Fruit fly (Drosophila melanogaster): ENCODE measurements around the gene CG4686.
A peak's percentile ranks its signal among the peaks of the same experiment; 100 is the strongest.

Gene CG4686

DNA sequence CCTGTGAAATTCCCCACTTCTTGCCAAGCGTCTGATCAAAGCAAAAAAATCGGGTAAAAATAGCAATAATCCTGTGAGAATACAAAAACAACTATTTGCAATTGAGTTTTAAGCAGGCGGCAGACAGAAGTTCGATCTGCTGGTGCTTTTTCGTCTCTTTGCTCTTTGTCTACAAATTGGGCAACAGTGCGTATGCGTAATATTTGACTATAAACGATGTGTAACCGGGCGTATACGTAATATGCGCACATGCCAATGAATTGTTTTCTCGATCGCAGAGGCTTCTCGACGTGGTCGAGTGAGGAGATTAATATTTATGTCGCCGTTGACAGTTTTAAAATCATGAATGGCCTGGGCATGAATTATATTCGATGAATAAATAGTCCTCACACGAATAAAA is 31.0 kb downstream of the CG4686 start:
- no peak for TF ChIP-seq Ets65A (GFP tag)
- 0 out of 2 replicates have a peak, but pooled peaks have one; percentile 17 for TF ChIP-seq CG10959 (GFP tag; IDR thresholded peaks at IDR 0.05)
- peak; percentile 93 for TF ChIP-seq CG7372 (GFP tag; IDR thresholded peaks at IDR 0.05)
- peak; percentile 6 for TF ChIP-seq CG10979 (tag; optimal IDR thresholded peaks at IDR 0.05)
- no peak for TF ChIP-seq ab (GFP tag; optimal IDR thresholded peaks at IDR 0.05)
- no peak for TF ChIP-seq bsh (GFP tag; optimal IDR thresholded peaks at IDR 0.05)
- peak in 1 of 2 experiments; percentile 62 for TF ChIP-seq Pdp1 (GFP tag; optimal IDR thresholded peaks at IDR 0.05)
- TF ChIP-seq CG4707 (GFP tag; optimal IDR thresholded peaks at IDR 0.05): no peak
- no peak for TF ChIP-seq CG10654 (GFP tag; optimal IDR thresholded peaks at IDR 0.05)
- TF ChIP-seq tap (tag; optimal IDR thresholded peaks at IDR 0.05): no peak
- TF ChIP-seq Chrac-16 (GFP tag; optimal IDR thresholded peaks at IDR 0.05): no peak

DNA sequence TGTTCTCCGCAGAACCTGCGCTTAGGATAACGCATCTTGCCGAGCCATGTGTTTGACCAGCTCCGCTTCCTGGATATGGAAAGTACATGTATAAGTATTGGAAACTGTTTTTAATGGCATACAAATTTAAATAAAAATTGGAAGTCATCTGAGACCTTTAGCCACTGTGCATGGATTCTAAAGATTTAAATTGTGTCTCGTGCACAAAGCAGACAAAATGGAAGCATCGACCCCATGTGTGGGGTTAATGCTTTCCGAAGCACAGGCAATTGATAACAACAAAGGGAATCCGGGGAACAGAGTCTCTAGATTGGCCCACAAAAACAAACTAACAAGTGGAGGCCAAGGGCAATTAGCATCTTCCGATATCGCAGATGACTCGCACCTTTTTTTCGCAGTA is 37.4 kb downstream of the CG4686 start:
- no peak for TF ChIP-seq scrt (GFP tag; optimal IDR thresholded peaks at IDR 0.05)
- TF ChIP-seq H2.0 (GFP tag; IDR thresholded peaks at IDR 0.05): no peak
- no peak for TF ChIP-seq unc-4 (GFP tag; IDR thresholded peaks at IDR 0.05; ENCODE audit: partially characterized antibody)
- TF ChIP-seq Eip74EF (GFP tag; optimal IDR thresholded peaks at IDR 0.05): no peak
- TF ChIP-seq Adf1 (GFP tag; IDR thresholded peaks at IDR 0.05): no peak
- no peak for TF ChIP-seq Mes4 (GFP tag; optimal IDR thresholded peaks at IDR 0.05)
- TF ChIP-seq B-H2 (GFP tag; optimal IDR thresholded peaks at IDR 0.05): no peak

DNA sequence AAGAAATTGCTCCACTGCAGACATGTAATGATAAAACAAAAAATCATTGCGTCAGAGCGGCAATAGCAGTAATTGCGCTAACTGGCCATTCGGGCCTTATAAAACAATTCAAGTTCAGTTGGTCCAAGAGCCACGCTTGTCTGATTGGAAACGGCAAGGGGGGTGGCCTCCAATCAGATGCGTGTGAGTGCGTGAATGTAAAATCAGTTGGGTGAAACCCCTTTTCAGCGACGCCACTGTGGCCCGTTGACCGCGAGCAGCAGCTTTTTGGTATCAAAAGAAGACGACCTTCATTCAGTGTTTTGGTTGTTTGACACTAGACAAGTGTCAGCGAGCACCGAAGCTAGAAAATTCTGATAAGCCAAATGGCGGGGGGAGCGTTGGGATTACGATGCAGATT is 38.0 kb downstream of the CG4686 start:
- TF ChIP-seq CG13287 (GFP tag; IDR thresholded peaks at IDR 0.05; ENCODE audit: partially characterized antibody): peak; percentile 14; the same call in 1 of the 2 replicates
- peak; percentile 41 for TF ChIP-seq slbo (GFP tag; IDR thresholded peaks at IDR 0.05)
- TF ChIP-seq trh (GFP tag; optimal IDR thresholded peaks at IDR 0.05): no peak
- no peak for TF ChIP-seq CG7357 (GFP tag; IDR thresholded peaks at IDR 0.05)
- peak; percentile 31 for TF ChIP-seq CG2120 (GFP tag; optimal IDR thresholded peaks at IDR 0.05)
- TF ChIP-seq Myb (GFP tag; optimal IDR thresholded peaks at IDR 0.05): no peak
- peak; percentile 13 for TF ChIP-seq CG10543 (GFP tag; optimal IDR thresholded peaks at IDR 0.05)
- peak; percentile 16 for TF ChIP-seq MTF-1 (GFP tag; optimal IDR thresholded peaks at IDR 0.05; ENCODE audit: borderline replicate concordance)
- TF ChIP-seq CG11247 (GFP tag; IDR thresholded peaks at IDR 0.05): peak; percentile 42; the same call in 1 of the 2 replicates
- TF ChIP-seq Atf6 (GFP tag; IDR thresholded peaks at IDR 0.05): peak; percentile 19; the same call in 1 of the 2 replicates
- TF ChIP-seq CG9876 (GFP tag; optimal IDR thresholded peaks at IDR 0.05): no peak
- peak; percentile 19; the same call in 1 of the 3 replicates for TF ChIP-seq tgo (GFP tag; IDR thresholded peaks at IDR 0.05)
- no peak for TF ChIP-seq Mes4 (GFP tag; optimal IDR thresholded peaks at IDR 0.05)
- no peak for TF ChIP-seq gce (GFP tag; IDR thresholded peaks at IDR 0.05)
- TF ChIP-seq lilli (GFP tag; optimal IDR thresholded peaks at IDR 0.05): peak; percentile 7
- TF ChIP-seq insv (GFP tag; optimal IDR thresholded peaks at IDR 0.05): peak; percentile 82 to 97
- TF ChIP-seq ftz-f1 (GFP tag; optimal IDR thresholded peaks at IDR 0.05): peak; percentile 91
- TF ChIP-seq Elba2 (GFP tag; optimal IDR thresholded peaks at IDR 0.05): peak; percentile 28
- peak; percentile 19 for TF ChIP-seq BtbVII (GFP tag; optimal IDR thresholded peaks at IDR 0.05)
- no peak for TF ChIP-seq Lhr (GFP tag; optimal IDR thresholded peaks at IDR 0.05)
- TF ChIP-seq CG2199 (GFP tag; IDR thresholded peaks at IDR 0.05): 0 out of 3 replicates have a peak, but pooled peaks have one; percentile 42
- no peak for TF ChIP-seq Spps (tag; optimal IDR thresholded peaks at IDR 0.05)
- TF ChIP-seq CG11398 (GFP tag; optimal IDR thresholded peaks at IDR 0.05): no peak
- TF ChIP-seq Pdp1 (GFP tag; optimal IDR thresholded peaks at IDR 0.05): peak in 1 of 2 experiments; percentile 39
- TF ChIP-seq mld (GFP tag; IDR thresholded peaks at IDR 0.05; ENCODE audit: partially characterized antibody): no peak
- TF ChIP-seq CG12071 (GFP tag; optimal IDR thresholded peaks at IDR 0.05): no peak
- peak; percentile 37; the same call in 1 of the 2 replicates for TF ChIP-seq CG14441 (GFP tag; IDR thresholded peaks at IDR 0.05)
- TF ChIP-seq CG32532 (GFP tag; IDR thresholded peaks at IDR 0.05): peak; percentile 47; the same call in 1 of the 2 replicates
- TF ChIP-seq CG4424 (GFP tag; optimal IDR thresholded peaks at IDR 0.05): no peak
- TF ChIP-seq CG6175 (GFP tag; IDR thresholded peaks at IDR 0.05): 0 out of 3 replicates have a peak, but pooled peaks have one; percentile 24
- peak; percentile 35 for TF ChIP-seq CG9932 (GFP tag; IDR thresholded peaks at IDR 0.05)
- TF ChIP-seq Meics (GFP tag; optimal IDR thresholded peaks at IDR 0.05): peak; percentile 46

All from whole organism, embryonic.